Fruit fly (Drosophila melanogaster) whole organism, embryonic: Measurements from ENCODE around the gene Ctl1.

Source experiments
- Antp ChIP-seq: fragments of 200-800 bp; sonication (Bioruptor generic); optimal IDR thresholded peaks from 3 replicates; lab custom pipeline; 2016; ENCODE audit warnings: missing biosample characterization, missing genetic modification characterization
- CG10147 ChIP-seq: fragments of 200-800 bp; sonication (Bioruptor generic); optimal IDR thresholded peaks from 2 replicates; lab custom pipeline; 2019; ENCODE audit warnings: missing biosample characterization, mild to moderate bottlenecking, missing genetic modification characterization, moderate library complexity
- CG11456 ChIP-seq: fragments of 200-800 bp; sonication (Bioruptor generic); IDR thresholded peaks from 3 replicates; pipeline ENCODE4 v1.3.6; 2022; ENCODE audit warnings: missing biosample characterization, missing genetic modification characterization
- CG15601 ChIP-seq: fragments of 200-800 bp; sonication (Bioruptor generic); optimal IDR thresholded peaks from 3 replicates; lab custom pipeline; 2019; ENCODE audit warnings: missing biosample characterization, mild to moderate bottlenecking, missing genetic modification characterization, moderate library complexity
- CG1647 ChIP-seq: fragments of 200-800 bp; sonication (Bioruptor generic); optimal IDR thresholded peaks from 3 replicates; lab custom pipeline; 2016; ENCODE audit warnings: missing biosample characterization, missing genetic modification characterization
- CG16813 ChIP-seq: fragments of 200-800 bp; sonication (Bioruptor generic); IDR thresholded peaks from 3 replicates; pipeline ENCODE4 v1.3.6; 2022; ENCODE audit warnings: missing biosample characterization, missing genetic modification characterization; ENCODE audit not compliant: partially characterized antibody
- CG17802 ChIP-seq: fragments of 200-800 bp; sonication (Bioruptor generic); optimal IDR thresholded peaks from 2 replicates; lab custom pipeline; 2018; ENCODE audit warnings: missing biosample characterization, mild to moderate bottlenecking, missing genetic modification characterization, moderate library complexity
- CG17829 ChIP-seq: fragments of 200-800 bp; optimal IDR thresholded peaks from 2 replicates; lab custom pipeline; 2019; ENCODE audit warnings: missing biosample characterization, mild to moderate bottlenecking, missing genetic modification characterization, moderate library complexity
- CG2116 ChIP-seq: fragments of 200-800 bp; sonication (Bioruptor generic); optimal IDR thresholded peaks from 3 replicates; lab custom pipeline; 2018; ENCODE audit warnings: missing biosample characterization, mild to moderate bottlenecking, missing genetic modification characterization
- CG30403 ChIP-seq: fragments of 200-800 bp; sonication (Bioruptor generic); optimal IDR thresholded peaks from 3 replicates; lab custom pipeline; 2016; ENCODE audit warnings: missing biosample characterization, missing genetic modification characterization
- CG32532 ChIP-seq: fragments of 200-800 bp; sonication (Bioruptor generic); IDR thresholded peaks from 2 replicates; pipeline ENCODE4 v1.3.6; 2022; ENCODE audit warnings: missing biosample characterization, missing genetic modification characterization
- CG4730 ChIP-seq: fragments of 200-800 bp; sonication (Bioruptor generic); IDR thresholded peaks from 2 replicates; pipeline ENCODE4 v1.3.6; 2022; ENCODE audit warnings: missing biosample characterization, missing genetic modification characterization
- CG6854 ChIP-seq: fragments of 200-800 bp; sonication (Bioruptor generic); optimal IDR thresholded peaks from 3 replicates; lab custom pipeline; 2017; ENCODE audit warnings: missing biosample characterization, mild to moderate bottlenecking, missing genetic modification characterization
- CG7745 ChIP-seq: fragments of 200-800 bp; sonication (Bioruptor generic); optimal IDR thresholded peaks from 2 replicates; lab custom pipeline; 2018; ENCODE audit warnings: missing biosample characterization, mild to moderate bottlenecking, missing genetic modification characterization, moderate library complexity
- CG7786 ChIP-seq: fragments of 200-800 bp; sonication (Bioruptor generic); optimal IDR thresholded peaks from 2 replicates; lab custom pipeline; 2016; ENCODE audit warnings: missing biosample characterization, missing genetic modification characterization
- CG8924 ChIP-seq: fragments of 200-800 bp; optimal IDR thresholded peaks from 3 replicates; lab custom pipeline; 2019; ENCODE audit warnings: missing biosample characterization, mild to moderate bottlenecking, missing genetic modification characterization, moderate library complexity
- CG9797 ChIP-seq: fragments of 200-800 bp; sonication (Bioruptor generic); optimal IDR thresholded peaks from 3 replicates; lab custom pipeline; 2018; ENCODE audit warnings: missing biosample characterization, mild to moderate bottlenecking, missing genetic modification characterization
- Camta ChIP-seq: fragments of 200-800 bp; sonication (Bioruptor generic); optimal IDR thresholded peaks from 2 replicates; lab custom pipeline; 2016; ENCODE audit warnings: missing biosample characterization, missing genetic modification characterization
- Chrac-16 ChIP-seq: fragments of 200-800 bp; sonication (Bioruptor generic); optimal IDR thresholded peaks from 3 replicates; lab custom pipeline; 2016; ENCODE audit warnings: missing biosample characterization, missing genetic modification characterization
- D ChIP-seq, 2 experiments: fragments of 200-800 bp in 1 of 2; fragments of >200 bp in 1 of 2; sonication (Bioruptor generic) in 1 of 2; optimal IDR thresholded peaks; 2 replicates in 1 of 2; 3 replicates in 1 of 2; lab custom pipeline; 2017; ENCODE audit warnings: mild to moderate bottlenecking in 1 of 2, missing biosample characterization in 1 of 2, missing genetic modification characterization in 1 of 2, missing genetic modification reagents in 1 of 2
- Doc2 ChIP-seq: fragments of 200-800 bp; sonication (Bioruptor generic); IDR thresholded peaks from 2 replicates; pipeline ENCODE4 v1.3.6; 2022; ENCODE audit warnings: missing biosample characterization, missing genetic modification characterization
- Dref ChIP-seq: fragments of 200-800 bp; sonication (Bioruptor generic); IDR thresholded peaks from 2 replicates; pipeline ENCODE4 v1.3.6; 2022; ENCODE audit warnings: missing biosample characterization, missing genetic modification characterization
- Drgx ChIP-seq: fragments of 200-800 bp; sonication (Bioruptor generic); IDR thresholded peaks from 2 replicates; pipeline ENCODE4 v1.3.6; 2022; ENCODE audit warnings: missing biosample characterization, missing genetic modification characterization
- E2f1 ChIP-seq: fragments of 200-800 bp; sonication (Bioruptor generic); IDR thresholded peaks from 2 replicates; pipeline ENCODE4 v1.3.6; 2022; ENCODE audit warnings: missing biosample characterization, missing genetic modification characterization
- Ets97D ChIP-seq: fragments of 200-800 bp; sonication (Bioruptor generic); optimal IDR thresholded peaks from 3 replicates; lab custom pipeline; 2016; ENCODE audit warnings: missing biosample characterization, missing genetic modification characterization
- HLHmδ ChIP-seq: fragments of 200-800 bp; sonication (Bioruptor generic); optimal IDR thresholded peaks from 2 replicates; lab custom pipeline; 2018; ENCODE audit warnings: missing biosample characterization, mild to moderate bottlenecking, missing genetic modification characterization, moderate library complexity
- HmgD ChIP-seq: fragments of 200-800 bp; sonication (Bioruptor generic); optimal IDR thresholded peaks from 3 replicates; lab custom pipeline; 2016; ENCODE audit warnings: missing biosample characterization, missing genetic modification characterization
- Hmr ChIP-seq: fragments of 200-800 bp; sonication (Bioruptor generic); optimal IDR thresholded peaks from 3 replicates; lab custom pipeline; 2017; ENCODE audit warnings: mild to moderate bottlenecking, missing biosample characterization, missing genetic modification reagents, missing genetic modification characterization
- Hsf ChIP-seq: fragments of 200-800 bp; sonication (Bioruptor generic); optimal IDR thresholded peaks from 3 replicates; lab custom pipeline; 2016; ENCODE audit warnings: missing biosample characterization, missing genetic modification characterization
- Lim3 ChIP-seq: fragments of 200-800 bp; sonication (Bioruptor generic); IDR thresholded peaks from 2 replicates; pipeline ENCODE4 v1.3.6; 2022; ENCODE audit warnings: missing biosample characterization, missing genetic modification characterization
- NFAT ChIP-seq: fragments of 200-800 bp; sonication (Bioruptor generic); IDR thresholded peaks from 2 replicates; pipeline ENCODE4 v1.3.6; 2022; ENCODE audit warnings: missing biosample characterization, missing genetic modification characterization
- Sry-β ChIP-seq: fragments of 200-800 bp; sonication (Bioruptor generic); optimal IDR thresholded peaks from 2 replicates; lab custom pipeline; 2018; ENCODE audit warnings: missing biosample characterization, mild to moderate bottlenecking, missing genetic modification characterization, moderate library complexity
- Tbp ChIP-seq: fragments of >200 bp; optimal IDR thresholded peaks from 2 replicates; lab custom pipeline; 2018; ENCODE audit warnings: missing biosample characterization, missing genetic modification characterization
- Xbp1 ChIP-seq: fragments of 200-800 bp; sonication (Bioruptor generic); optimal IDR thresholded peaks from 3 replicates; lab custom pipeline; 2016; ENCODE audit warnings: missing biosample characterization, mild to moderate bottlenecking, missing genetic modification characterization
- Xrp1 ChIP-seq: fragments of 200-800 bp; sonication (Bioruptor generic); IDR thresholded peaks from 2 replicates; pipeline ENCODE4 v1.3.6; 2022; ENCODE audit warnings: missing biosample characterization, missing genetic modification characterization
- ab ChIP-seq: fragments of 200-800 bp; sonication (Bioruptor generic); optimal IDR thresholded peaks from 2 replicates; lab custom pipeline; 2016; ENCODE audit warnings: missing biosample characterization, missing genetic modification characterization
- ase ChIP-seq: fragments of 200-800 bp; sonication (Bioruptor generic); IDR thresholded peaks from 3 replicates; pipeline ENCODE4 v1.3.6; 2022; ENCODE audit warnings: missing biosample characterization, missing genetic modification characterization
- bsh ChIP-seq, 2 experiments: fragments of 200-800 bp; sonication (Bioruptor generic); optimal IDR thresholded peaks; 2 replicates each; lab custom pipeline; 2017 to 2018; ENCODE audit warnings: mild to moderate bottlenecking in 2 of 2, missing biosample characterization in 2 of 2, missing genetic modification characterization in 2 of 2, moderate library complexity in 1 of 2
- cg ChIP-seq: fragments of 200-800 bp; sonication (Bioruptor generic); optimal IDR thresholded peaks from 3 replicates; lab custom pipeline; 2019; ENCODE audit warnings: missing biosample characterization, mild to moderate bottlenecking, missing genetic modification characterization, moderate library complexity
- chn ChIP-seq: fragments of 200-800 bp; sonication (Bioruptor generic); optimal IDR thresholded peaks from 2 replicates; lab custom pipeline; 2016; ENCODE audit warnings: missing biosample characterization, missing genetic modification characterization
- dysf ChIP-seq: fragments of 200-800 bp; sonication (Bioruptor generic); IDR thresholded peaks from 3 replicates; pipeline ENCODE4 v1.3.6; 2022; ENCODE audit warnings: missing biosample characterization, missing genetic modification characterization
- ftz-f1 ChIP-seq: fragments of 200-800 bp; sonication (Bioruptor generic); optimal IDR thresholded peaks from 2 replicates; lab custom pipeline; 2016; ENCODE audit warnings: missing biosample characterization, missing genetic modification characterization
- gsb ChIP-seq: fragments of 200-800 bp; sonication (Bioruptor generic); IDR thresholded peaks from 2 replicates; pipeline ENCODE4 v1.3.6; 2022; ENCODE audit warnings: missing biosample characterization, missing genetic modification characterization
- her ChIP-seq: fragments of 200-800 bp; sonication (Bioruptor generic); optimal IDR thresholded peaks from 2 replicates; lab custom pipeline; 2016; ENCODE audit warnings: missing biosample characterization, missing genetic modification characterization
- klu ChIP-seq: fragments of 200-800 bp; sonication (Bioruptor generic); IDR thresholded peaks from 2 replicates; pipeline ENCODE4 v1.3.6; 2022; ENCODE audit warnings: missing biosample characterization, missing genetic modification characterization
- lbe ChIP-seq: fragments of 200-800 bp; sonication (Bioruptor generic); optimal IDR thresholded peaks from 2 replicates; lab custom pipeline; 2016; ENCODE audit warnings: missing biosample characterization, mild to moderate bottlenecking, missing genetic modification characterization
- p53 ChIP-seq: fragments of 200-800 bp; sonication (Bioruptor generic); optimal IDR thresholded peaks from 2 replicates; lab custom pipeline; 2016; ENCODE audit warnings: missing biosample characterization, missing genetic modification characterization
- pnt ChIP-seq: fragments of 200-800 bp; sonication (Bioruptor generic); optimal IDR thresholded peaks from 3 replicates; lab custom pipeline; 2016; ENCODE audit warnings: missing biosample characterization, missing genetic modification characterization
- ranshi ChIP-seq: fragments of 200-800 bp; sonication (Bioruptor generic); IDR thresholded peaks from 2 replicates; pipeline ENCODE4 v1.3.6; 2022; ENCODE audit warnings: missing biosample characterization, missing genetic modification characterization
- sima ChIP-seq: fragments of 200-800 bp; sonication (Bioruptor generic); optimal IDR thresholded peaks from 2 replicates; lab custom pipeline; 2016; ENCODE audit warnings: missing biosample characterization, missing genetic modification characterization
- zfh2 ChIP-seq: fragments of 200-800 bp; sonication (Bioruptor generic); optimal IDR thresholded peaks from 2 replicates; lab custom pipeline; 2016; ENCODE audit warnings: missing biosample characterization, missing genetic modification characterization

Ctl1 gene

dm6 chr3L:4313299-4313698, 35.5 kb downstream of the Ctl1 start, which contains the start of gene Claspin (continued):
- TF ChIP-seq CG16813 (GFP tag; lab: Robert Waterston, UW) (peak; percentile 53; the same call in 2 of the 3 replicates), bsh (GFP tag; optimal IDR thresholded peaks at IDR 0.05; lab: Kevin White, UChicago) (peak in 1 of 2 experiments; percentile 16), HLHmδ (GFP tag; lab: Kevin White, UChicago) (no peak), p53 (no peak), CG30403 (GFP tag; lab: Kevin White, UChicago) (peak; percentile 17), zfh2 (peak; percentile 69), CG4730 (no peak), NFAT (GFP tag; lab: Robert Waterston, UW) (peak; percentile 31; the same call in 1 of the 2 replicates), ftz-f1 (no peak), Xrp1 (GFP tag; lab: Robert Waterston, UW) (peak; percentile 62), CG32532 (GFP tag; lab: Robert Waterston, UW) (no peak; the same call in 1 of the 2 replicates), Ets97D (GFP tag; lab: Kevin White, UChicago) (peak; percentile 80), her (GFP tag; lab: Kevin White, UChicago) (peak; percentile 10), cg (GFP tag; lab: Kevin White, UChicago) (peak; percentile 68), CG15601 (tag; lab: Kevin White, UChicago) (peak; percentile 53), CG11456 (GFP tag; lab: Robert Waterston, UW) (peak; percentile 20; the same call in 1 of the 3 replicates), Drgx (GFP tag; lab: Robert Waterston, UW) (no peak), sima (GFP tag; lab: Kevin White, UChicago) (no peak), lbe (no peak), CG10147 (GFP tag; lab: Kevin White, UChicago) (no peak), CG9797 (GFP tag; lab: Kevin White, UChicago) (peak; percentile 66), Lim3 (no peak), gsb (no peak), E2f1 (GFP tag; lab: Robert Waterston, UW) (peak; percentile 66; the same call in 1 of the 2 replicates), Camta (peak; percentile 36), D (optimal IDR thresholded peaks at IDR 0.05; lab: Kevin White, UChicago) (no peak), D (GFP tag; optimal IDR thresholded peaks at IDR 0.05; lab: Kevin White, UChicago) (no peak), chn (GFP tag; lab: Kevin White, UChicago) (peak; percentile 41), Tbp (GFP tag; lab: Kevin White, UChicago) (no peak), HmgD (GFP tag; lab: Kevin White, UChicago) (peak; percentile 58), CG6854 (GFP tag; lab: Kevin White, UChicago) (no peak), CG1647 (GFP tag; lab: Kevin White, UChicago) (peak; percentile 35), CG7786 (GFP tag; lab: Kevin White, UChicago) (peak; percentile 62), Xbp1 (GFP tag; lab: Kevin White, UChicago) (peak; percentile 52), Hsf (GFP tag; lab: Kevin White, UChicago) (peak; percentile 44), Chrac-16 (peak; percentile 44), Hmr (GFP tag; lab: Kevin White, UChicago) (no peak), Sry-β (GFP tag; lab: Kevin White, UChicago) (no peak), ab (GFP tag; lab: Kevin White, UChicago) (no peak), dysf (GFP tag; lab: Robert Waterston, UW) (peak; percentile 30; the same call in 1 of the 3 replicates), Dref (GFP tag; lab: Robert Waterston, UW) (peak; percentile 38), CG8924 (peak; percentile 14), CG2116 (peak; percentile 34), Antp (peak; percentile 45), pnt (no peak), CG17829 (tag; lab: Kevin White, UChicago) (peak; percentile 19), CG7745 (tag; lab: Kevin White, UChicago) (no peak), ase (no peak), ranshi (GFP tag; lab: Robert Waterston, UW) (0 out of 2 replicates have a peak, but pooled peaks have one; percentile 11), klu (GFP tag; lab: Robert Waterston, UW) (no peak; the same call in 1 of the 2 replicates), Doc2 (GFP tag; lab: Robert Waterston, UW) (no peak), CG17802 (no peak)
